Worm (Caenorhabditis elegans) whole organism, early embryonic: ENCODE results near the gene F38A5.2.

Source experiments
- ama-1 ChIP-seq: fragments of 150-350 bp; optimal IDR thresholded peaks from 2 replicates; lab custom pipeline; 2014
- ets-7 ChIP-seq: sonication (generic microtip); optimal IDR thresholded peaks from 2 replicates; lab custom pipeline; 2016; ENCODE audit warnings: missing genotype, missing genetic modification characterization, missing compliant biosample characterization
- hmg-4 ChIP-seq: fragments of 200-800 bp; sonication (Bioruptor generic); optimal IDR thresholded peaks from 2 replicates; lab custom pipeline; 2018; ENCODE audit warnings: mild to moderate bottlenecking, missing genetic modification characterization, missing compliant biosample characterization
- hnd-1 ChIP-seq: sonication (generic microtip); optimal IDR thresholded peaks from 2 replicates; lab custom pipeline; 2016; ENCODE audit warnings: missing genetic modification characterization, missing compliant biosample characterization
- sea-1 ChIP-seq: fragments of 200-800 bp; sonication (Bioruptor generic); conservative IDR thresholded peaks from 2 replicates; pipeline ENCODE4 v1.3.6; 2022; ENCODE audit warnings: missing genetic modification characterization, missing compliant biosample characterization

DNA sequence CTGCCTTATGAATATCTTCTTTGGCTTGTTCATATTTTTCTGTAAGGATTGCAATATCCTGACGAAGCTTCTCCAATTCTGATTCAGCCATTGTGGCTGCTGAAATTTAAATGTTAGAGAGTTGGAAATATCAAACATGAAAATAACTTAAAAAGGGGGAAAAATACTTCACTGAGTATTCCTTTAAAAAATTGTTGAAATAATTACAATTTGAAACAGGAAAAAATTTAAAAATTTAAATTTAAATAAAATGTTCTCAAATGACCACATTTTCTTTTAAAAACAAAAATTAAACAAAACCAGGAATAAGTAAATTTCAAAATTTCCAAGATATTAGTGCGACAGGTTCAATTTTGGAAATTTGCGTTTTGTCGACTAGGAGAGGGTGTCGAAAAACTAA lies 13.0 kb downstream of the F38A5.2 start, which contains the start of gene bicd-1:
- TF ChIP-seq hnd-1 (tag; lab: Kevin White, UChicago) (no peak), sea-1 (GFP tag; lab: Robert Waterston, UW) (no peak), ama-1 (lab: Kevin White, UChicago) (no peak), ets-7 (no peak), hmg-4 (GFP tag; lab: Kevin White, UChicago) (no peak)
